Worm (Caenorhabditis elegans) whole organism, L4 larva: ENCODE data around the gene syf-3.

ENCODE experiments used
- R02D3.7 ChIP-seq: fragments of 150-350 bp; sonication (generic microtip); optimal IDR thresholded peaks from 3 replicates; lab custom pipeline; 2014; ENCODE audit warnings: missing biosample characterization, missing genetic modification characterization
- ces-1 ChIP-seq: fragments of 150-350 bp; sonication (generic microtip); optimal IDR thresholded peaks from 4 replicates; lab custom pipeline; 2014; ENCODE audit warnings: missing biosample characterization, missing genetic modification reagents, missing genetic modification characterization
- egl-27 ChIP-seq: sonication (generic microtip); optimal IDR thresholded peaks from 3 replicates; lab custom pipeline; 2017; ENCODE audit warnings: missing biosample characterization, missing genetic modification reagents, missing genetic modification characterization
- lin-38 ChIP-seq: fragments of 200-800 bp; sonication (Bioruptor generic); IDR thresholded peaks from 2 replicates; pipeline ENCODE4 v1.3.6; 2022; ENCODE audit warnings: missing genetic modification reagents, missing genetic modification characterization, missing compliant biosample characterization
- nhr-6 ChIP-seq: fragments of 150-350 bp; optimal IDR thresholded peaks from 2 replicates; lab custom pipeline; 2014; ENCODE audit warnings: missing biosample characterization, missing genetic modification characterization
- php-3 ChIP-seq: fragments of 200-800 bp; sonication (Bioruptor generic); IDR thresholded peaks from 2 replicates; pipeline ENCODE4 v1.3.6; 2022; ENCODE audit warnings: missing genetic modification reagents, missing genetic modification characterization, missing compliant biosample characterization
- unc-62 ChIP-seq, 3 experiments: fragments of 150-350 bp in 1 of 3; sonication (generic microtip); optimal IDR thresholded peaks in 2 of 3; peaks in 1 of 3; 1 replicate in 1 of 3; 2 replicates in 2 of 3; lab custom pipeline; 2014 to 2017; ENCODE audit warnings: missing biosample characterization in 3 of 3, missing genetic modification characterization in 3 of 3, missing genetic modification reagents in 3 of 3, missing genotype in 1 of 3

DNA sequence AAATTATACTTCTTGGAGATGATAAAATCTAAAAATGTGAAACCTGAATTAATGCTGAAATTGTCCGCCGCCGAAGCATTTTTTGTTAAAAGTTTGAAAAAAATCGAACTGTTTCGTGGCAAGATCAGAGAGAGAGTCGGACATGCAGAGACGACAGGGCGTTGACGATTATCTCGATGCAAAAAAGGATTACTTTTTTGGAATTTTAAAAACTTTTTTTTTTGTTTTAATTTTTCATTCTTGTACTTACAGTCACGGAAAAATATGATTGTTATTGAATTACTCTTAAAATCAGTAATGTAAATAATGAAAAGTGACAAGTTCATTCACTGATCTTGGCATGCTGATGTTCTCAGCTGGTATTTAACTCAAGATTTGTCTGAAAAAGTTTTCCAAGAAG, 3.1 kb upstream of the syf-3 start, which contains the start of the genes M03F8.5 and M03F8.7:
- no peak for TF ChIP-seq lin-38 (GFP tag; lab: Robert Waterston, UW)
- no peak for TF ChIP-seq nhr-6 (tag; lab: Kevin White, UChicago)
- no peak for TF ChIP-seq php-3
- TF ChIP-seq egl-27 (tag; lab: Kevin White, UChicago): no peak
- TF ChIP-seq R02D3.7: no peak
- no peak for TF ChIP-seq unc-62 (GFP tag; optimal IDR thresholded peaks at IDR 0.05 in 1 of 2; lab: Kevin White, UChicago)
- TF ChIP-seq unc-62 (tag; optimal IDR thresholded peaks at IDR 0.05; lab: Kevin White, UChicago): no peak
- TF ChIP-seq ces-1: no peak
